Worm (Caenorhabditis elegans) whole organism, L1 larva: ENCODE results near the gene T14B4.5.

Experiments
- C04F5.9 ChIP-seq: sonication (generic microtip); optimal IDR thresholded peaks from 2 replicates; lab custom pipeline; 2016; ENCODE audit warnings: missing genetic modification characterization, missing compliant biosample characterization
- C16A3.4 ChIP-seq: fragments of 150-350 bp; optimal IDR thresholded peaks from 2 replicates; lab custom pipeline; 2014; ENCODE audit warnings: missing biosample characterization, missing genetic modification characterization
- C34B4.2 ChIP-seq: sonication (generic microtip); optimal IDR thresholded peaks from 2 replicates; lab custom pipeline; 2017; ENCODE audit warnings: mild to moderate bottlenecking, missing genetic modification characterization, missing compliant biosample characterization
- F16B12.6 ChIP-seq: fragments of 150-350 bp; optimal IDR thresholded peaks from 2 replicates; lab custom pipeline; 2014; ENCODE audit warnings: missing biosample characterization, missing genetic modification characterization
- Y116A8C.19 ChIP-seq: sonication (generic microtip); optimal IDR thresholded peaks from 2 replicates; lab custom pipeline; 2016; ENCODE audit warnings: missing compliant biosample characterization, missing genetic modification characterization, borderline replicate concordance
- aha-1 ChIP-seq: fragments of 150-350 bp; optimal IDR thresholded peaks from 2 replicates; lab custom pipeline; 2014; ENCODE audit warnings: missing biosample characterization, missing genetic modification characterization
- alr-1 ChIP-seq: fragments of 200-800 bp; sonication (Bioruptor generic); optimal IDR thresholded peaks from 2 replicates; lab custom pipeline; 2018; ENCODE audit warnings: borderline replicate concordance, mild to moderate bottlenecking, missing genetic modification characterization, missing compliant biosample characterization
- aly-2 ChIP-seq: fragments of 150-350 bp; optimal IDR thresholded peaks from 2 replicates; lab custom pipeline; 2014; ENCODE audit warnings: missing biosample characterization, missing genetic modification characterization
- ama-1 ChIP-seq: fragments of 150-350 bp; optimal IDR thresholded peaks from 2 replicates; lab custom pipeline; 2014
- blmp-1 ChIP-seq: fragments of 150-350 bp; optimal IDR thresholded peaks from 2 replicates; lab custom pipeline; 2014; ENCODE audit warnings: missing biosample characterization, missing genetic modification characterization
- ceh-63 ChIP-seq: fragments of 200-800 bp; sonication (Bioruptor generic); optimal IDR thresholded peaks from 2 replicates; lab custom pipeline; 2018; ENCODE audit warnings: mild to moderate bottlenecking, missing genetic modification characterization, missing compliant biosample characterization
- ceh-82 ChIP-seq, 3 experiments: fragments of 150-350 bp in 1 of 3; sonication (generic microtip) in 2 of 3; optimal IDR thresholded peaks; 2 replicates each; lab custom pipeline; 2014 to 2017; ENCODE audit warnings: missing biosample characterization in 3 of 3, missing genetic modification characterization in 3 of 3
- ceh-88 ChIP-seq: fragments of 200-800 bp; sonication (Bioruptor generic); IDR thresholded peaks from 2 replicates; pipeline ENCODE4 v1.3.6; 2022; ENCODE audit warnings: missing genetic modification characterization, missing compliant biosample characterization
- ces-1 ChIP-seq: fragments of 150-350 bp; optimal IDR thresholded peaks from 2 replicates; lab custom pipeline; 2014; ENCODE audit warnings: missing biosample characterization, missing genetic modification reagents, missing genetic modification characterization
- dpl-1 ChIP-seq, 3 experiments: fragments of 150-350 bp in 2 of 3; sonication (generic microtip) in 1 of 3; optimal IDR thresholded peaks; 2 replicates each; lab custom pipeline; 2014 to 2017; ENCODE audit warnings: missing biosample characterization in 3 of 3, missing genetic modification characterization in 3 of 3, missing genetic modification reagents in 3 of 3
- dsc-1 ChIP-seq: sonication (generic microtip); optimal IDR thresholded peaks from 2 replicates; lab custom pipeline; 2016; ENCODE audit warnings: mild to moderate bottlenecking, missing genetic modification characterization, missing compliant biosample characterization
- efl-1 ChIP-seq, 4 experiments: fragments of 150-350 bp; optimal IDR thresholded peaks in 3 of 4; peaks in 1 of 4; 1 replicate in 1 of 4; 2 replicates in 3 of 4; lab custom pipeline; 2014; ENCODE audit warnings: missing biosample characterization in 2 of 4, missing genetic modification characterization in 2 of 4, missing genetic modification reagents in 2 of 4
- egl-13 ChIP-seq: sonication (generic microtip); optimal IDR thresholded peaks from 2 replicates; lab custom pipeline; 2016; ENCODE audit warnings: missing genotype, missing genetic modification reagents, missing genetic modification characterization, missing compliant biosample characterization
- elt-2 ChIP-seq: sonication (generic microtip); optimal IDR thresholded peaks from 2 replicates; lab custom pipeline; 2016; ENCODE audit warnings: missing genetic modification characterization, mild to moderate bottlenecking, inconsistent platforms, missing compliant biosample characterization, missing genetic modification reagents
- ets-5 ChIP-seq: fragments of 200-800 bp; sonication (Bioruptor generic); IDR thresholded peaks from 2 replicates; pipeline ENCODE4 v1.3.6; 2022; ENCODE audit warnings: missing genetic modification characterization, missing compliant biosample characterization
- fkh-10 ChIP-seq: sonication (generic microtip); optimal IDR thresholded peaks from 2 replicates; lab custom pipeline; 2017; ENCODE audit warnings: missing biosample characterization, missing genetic modification reagents, missing genetic modification characterization
- fkh-8 ChIP-seq: sonication (generic microtip); optimal IDR thresholded peaks from 2 replicates; lab custom pipeline; 2016; ENCODE audit warnings: mild to moderate bottlenecking, missing genetic modification characterization, missing compliant biosample characterization
- fos-1 ChIP-seq: fragments of 150-350 bp; optimal IDR thresholded peaks from 2 replicates; lab custom pipeline; 2014; ENCODE audit warnings: missing biosample characterization, missing genetic modification characterization
- grh-1 ChIP-seq: fragments of 200-800 bp; sonication (Bioruptor generic); IDR thresholded peaks from 2 replicates; pipeline ENCODE4 v1.3.6; 2022; ENCODE audit warnings: missing genetic modification reagents, missing genetic modification characterization, missing compliant biosample characterization
- hlh-17 ChIP-seq: fragments of 200-800 bp; sonication (Bioruptor generic); optimal IDR thresholded peaks from 2 replicates; lab custom pipeline; 2018; ENCODE audit warnings: missing genetic modification characterization, mild to moderate bottlenecking, missing compliant biosample characterization, moderate library complexity, borderline replicate concordance
- hlh-4 ChIP-seq: sonication (generic microtip); optimal IDR thresholded peaks from 2 replicates; lab custom pipeline; 2016; ENCODE audit warnings: mild to moderate bottlenecking, missing genetic modification characterization, missing compliant biosample characterization
- hpl-2 ChIP-seq: fragments of 150-350 bp; optimal IDR thresholded peaks from 2 replicates; lab custom pipeline; 2014; ENCODE audit warnings: missing biosample characterization, missing genetic modification reagents, missing genetic modification characterization
- isw-1 ChIP-seq: fragments of 200-800 bp; sonication (Bioruptor generic); IDR thresholded peaks from 2 replicates; pipeline ENCODE4 v1.3.6; 2022; ENCODE audit warnings: missing genetic modification characterization, missing compliant biosample characterization
- jun-1 ChIP-seq: fragments of 150-350 bp; optimal IDR thresholded peaks from 2 replicates; lab custom pipeline; 2014; ENCODE audit warnings: missing biosample characterization, missing genetic modification reagents, missing genetic modification characterization
- lin-14 ChIP-seq: fragments of 200-800 bp; sonication (Bioruptor generic); optimal IDR thresholded peaks from 2 replicates; lab custom pipeline; 2018; ENCODE audit warnings: mild to moderate bottlenecking, missing genetic modification characterization, moderate library complexity, missing compliant biosample characterization
- lin-35 ChIP-seq, 2 experiments: fragments of 150-350 bp; optimal IDR thresholded peaks; 2 replicates each; lab custom pipeline; 2014; ENCODE audit warnings: missing biosample characterization in 2 of 2, missing genetic modification characterization in 2 of 2, missing genetic modification reagents in 2 of 2
- lir-3 ChIP-seq: sonication (generic microtip); optimal IDR thresholded peaks from 2 replicates; lab custom pipeline; 2016; ENCODE audit warnings: mild to moderate bottlenecking, missing genetic modification characterization, moderate library complexity, missing compliant biosample characterization; ENCODE audit not compliant: poor library complexity
- mdl-1 ChIP-seq, 2 experiments: fragments of 150-350 bp; optimal IDR thresholded peaks; 2 replicates each; lab custom pipeline; 2014 to 2017; ENCODE audit warnings: missing biosample characterization in 2 of 2, missing genetic modification characterization in 2 of 2, inconsistent platforms in 1 of 2
- mep-1 ChIP-seq: fragments of 150-350 bp; optimal IDR thresholded peaks from 2 replicates; lab custom pipeline; 2014; ENCODE audit warnings: missing biosample characterization, missing genetic modification characterization
- nhr-11 ChIP-seq: fragments of 150-350 bp; optimal IDR thresholded peaks from 2 replicates; lab custom pipeline; 2014; ENCODE audit warnings: missing biosample characterization, missing genetic modification characterization
- nhr-12 ChIP-seq: sonication (generic microtip); optimal IDR thresholded peaks from 2 replicates; lab custom pipeline; 2017; ENCODE audit warnings: missing biosample characterization, missing genetic modification characterization
- nhr-19 ChIP-seq: fragments of 200-800 bp; sonication (Bioruptor generic); conservative IDR thresholded peaks from 2 replicates; pipeline ENCODE4 v1.3.6; 2022; ENCODE audit warnings: missing genetic modification characterization, missing compliant biosample characterization
- nhr-28 ChIP-seq: fragments of 150-350 bp; optimal IDR thresholded peaks from 2 replicates; lab custom pipeline; 2014; ENCODE audit warnings: missing biosample characterization, missing genetic modification characterization
- nhr-47 ChIP-seq: sonication (generic microtip); optimal IDR thresholded peaks from 2 replicates; lab custom pipeline; 2016; ENCODE audit warnings: mild to moderate bottlenecking, missing genetic modification characterization, moderate library complexity, missing compliant biosample characterization
- nhr-77 ChIP-seq: fragments of 150-350 bp; optimal IDR thresholded peaks from 2 replicates; lab custom pipeline; 2014; ENCODE audit warnings: missing biosample characterization, missing genetic modification characterization
- nhr-84 ChIP-seq: sonication (generic microtip); optimal IDR thresholded peaks from 2 replicates; lab custom pipeline; 2017; ENCODE audit warnings: missing biosample characterization, missing genetic modification characterization
- pag-3 ChIP-seq: sonication (generic microtip); optimal IDR thresholded peaks from 2 replicates; lab custom pipeline; 2017; ENCODE audit warnings: missing genetic modification characterization, mild to moderate bottlenecking, missing compliant biosample characterization, antibody characterized with exemption, borderline replicate concordance; ENCODE audit not compliant: insufficient read depth
- pax-3 ChIP-seq: fragments of 200-800 bp; sonication (Bioruptor generic); optimal IDR thresholded peaks from 2 replicates; lab custom pipeline; 2018; ENCODE audit warnings: mild to moderate bottlenecking, missing genetic modification characterization, moderate library complexity, missing compliant biosample characterization
- rnt-1 ChIP-seq: sonication (generic microtip); optimal IDR thresholded peaks from 2 replicates; lab custom pipeline; 2016; ENCODE audit warnings: mild to moderate bottlenecking, missing genetic modification characterization, moderate library complexity, missing compliant biosample characterization
- snpc-4 ChIP-seq: fragments of 150-350 bp; optimal IDR thresholded peaks from 2 replicates; lab custom pipeline; 2014; ENCODE audit warnings: missing biosample characterization, missing genetic modification characterization
- snu-23 ChIP-seq: sonication (generic microtip); optimal IDR thresholded peaks from 2 replicates; lab custom pipeline; 2016; ENCODE audit warnings: missing genetic modification characterization, missing compliant biosample characterization
- sup-37 ChIP-seq: fragments of 200-800 bp; sonication (Bioruptor generic); optimal IDR thresholded peaks from 2 replicates; lab custom pipeline; 2018; ENCODE audit warnings: mild to moderate bottlenecking, missing genetic modification characterization, missing compliant biosample characterization
- tbx-2 ChIP-seq: sonication (generic microtip); optimal IDR thresholded peaks from 2 replicates; lab custom pipeline; 2016; ENCODE audit warnings: missing genetic modification characterization, missing compliant biosample characterization
- unc-130 ChIP-seq: fragments of 150-350 bp; optimal IDR thresholded peaks from 2 replicates; lab custom pipeline; 2017; ENCODE audit warnings: missing biosample characterization, missing genetic modification characterization, inconsistent platforms
- unc-30 ChIP-seq: sonication (generic microtip); optimal IDR thresholded peaks from 2 replicates; lab custom pipeline; 2017; ENCODE audit warnings: missing biosample characterization, missing genetic modification characterization
- unc-98 ChIP-seq: fragments of 200-800 bp; sonication (Bioruptor generic); IDR thresholded peaks from 2 replicates; pipeline ENCODE4 v1.3.6; 2022; ENCODE audit warnings: missing genetic modification characterization, missing compliant biosample characterization
- vab-15 ChIP-seq: sonication (generic microtip); optimal IDR thresholded peaks from 2 replicates; lab custom pipeline; 2017; ENCODE audit warnings: missing genotype, mild to moderate bottlenecking, missing genetic modification characterization, missing compliant biosample characterization
- ztf-11 ChIP-seq, 2 experiments: sonication (generic microtip); optimal IDR thresholded peaks; 2 replicates each; lab custom pipeline; 2016 to 2017; ENCODE audit warnings: missing genetic modification characterization in 2 of 2, missing biosample characterization in 1 of 2, missing compliant biosample characterization in 1 of 2

The T14B4.5 gene

ce11 chrII:6721581-6721980 is 4.9 kb downstream of the T14B4.5 start:
- TF ChIP-seq egl-13 (tag; lab: Kevin White, UChicago) (no peak), elt-2 (tag; lab: Kevin White, UChicago) (no peak), snu-23 (GFP tag; lab: Kevin White, UChicago) (peak; percentile 62), nhr-12 (no peak), ceh-63 (GFP tag; lab: Kevin White, UChicago) (no peak), nhr-77 (peak; percentile 45), ztf-11 (tag; optimal IDR thresholded peaks at IDR 0.05; lab: Kevin White, UChicago) (no peak), mdl-1 (tag; optimal IDR thresholded peaks at IDR 0.05; lab: Kevin White, UChicago) (no peak), C04F5.9 (tag; lab: Kevin White, UChicago) (no peak), pax-3 (tag; lab: Kevin White, UChicago) (no peak), jun-1 (no peak), nhr-11 (tag; lab: Kevin White, UChicago) (no peak), mep-1 (tag; lab: Kevin White, UChicago) (peak; percentile 1), vab-15 (tag; lab: Kevin White, UChicago) (no peak), alr-1 (no peak), grh-1 (GFP tag; lab: Robert Waterston, UW) (0 out of 2 replicates have a peak, but pooled peaks have one; percentile 9), unc-98 (GFP tag; lab: Robert Waterston, UW) (no peak), ces-1 (no peak), efl-1 (optimal IDR thresholded peaks at IDR 0.05; lab: Kevin White, UChicago) (peak in 1 of 2 experiments; percentile 31), efl-1 (GFP tag; optimal IDR thresholded peaks at IDR 0.05 in 1 of 2; lab: Kevin White, UChicago) (peak; percentile 17 to 89), dsc-1 (tag; lab: Kevin White, UChicago) (peak; percentile 55), ceh-88 (GFP tag; lab: Robert Waterston, UW) (no peak), fkh-10 (GFP tag; lab: Kevin White, UChicago) (no peak), aha-1 (tag; lab: Kevin White, UChicago) (no peak), ceh-82 (tag; optimal IDR thresholded peaks at IDR 0.05; lab: Kevin White, UChicago) (peak in 1 of 3 experiments; percentile 12), Y116A8C.19 (tag; lab: Kevin White, UChicago) (no peak), sup-37 (no peak), lir-3 (tag; lab: Kevin White, UChicago) (peak; percentile 25), lin-35 (GFP tag; optimal IDR thresholded peaks at IDR 0.05; lab: Kevin White, UChicago) (peak; percentile 13 to 53), nhr-28 (tag; lab: Kevin White, UChicago) (no peak), pag-3 (tag; lab: Kevin White, UChicago) (no peak), hlh-4 (tag; lab: Kevin White, UChicago) (no peak), isw-1 (no peak), snpc-4 (tag; lab: Kevin White, UChicago) (no peak), hlh-17 (GFP tag; lab: Kevin White, UChicago) (no peak), C34B4.2 (tag; lab: Kevin White, UChicago) (no peak), unc-130 (tag; lab: Kevin White, UChicago) (no peak), F16B12.6 (tag; lab: Kevin White, UChicago) (no peak), dpl-1 (GFP tag; optimal IDR thresholded peaks at IDR 0.05; lab: Kevin White, UChicago) (peak in 2 of 3 experiments; percentile 1 to 14), nhr-47 (tag; lab: Kevin White, UChicago) (peak; percentile 52), blmp-1 (tag; lab: Kevin White, UChicago) (no peak), fos-1 (no peak), ama-1 (lab: Kevin White, UChicago) (no peak), aly-2 (tag; lab: Kevin White, UChicago) (no peak), nhr-84 (tag; lab: Kevin White, UChicago) (no peak), lin-14 (GFP tag; lab: Kevin White, UChicago) (peak; percentile 46), fkh-8 (tag; lab: Kevin White, UChicago) (no peak), rnt-1 (tag; lab: Kevin White, UChicago) (peak; percentile 48), tbx-2 (tag; lab: Kevin White, UChicago) (no peak), hpl-2 (no peak), nhr-19 (peak; percentile 64), C16A3.4 (tag; lab: Kevin White, UChicago) (no peak), unc-30 (tag; lab: Kevin White, UChicago) (no peak), ets-5 (GFP tag; lab: Robert Waterston, UW) (no peak)
